Worm (Caenorhabditis elegans) whole organism, young adult: Measurements from ENCODE around the gene str-4.

Experiments used
- B0336.3 ChIP-seq: fragments of 200-800 bp; sonication (Bioruptor generic); IDR thresholded peaks from 2 replicates; pipeline ENCODE4 v1.3.6; 2022; ENCODE audit warnings: missing genetic modification characterization, missing compliant biosample characterization
- C06A6.2 ChIP-seq: fragments of 200-800 bp; sonication (Bioruptor generic); conservative IDR thresholded peaks from 2 replicates; pipeline ENCODE4 v1.3.6; 2022; ENCODE audit warnings: missing genetic modification characterization, missing compliant biosample characterization
- D2030.7 ChIP-seq: fragments of 200-800 bp; sonication (Bioruptor generic); IDR thresholded peaks from 2 replicates; pipeline ENCODE4 v1.3.6; 2022; ENCODE audit warnings: missing genetic modification reagents, missing genetic modification characterization, missing compliant biosample characterization
- F10E7.11 ChIP-seq: sonication (generic microtip); optimal IDR thresholded peaks from 2 replicates; lab custom pipeline; 2017; ENCODE audit warnings: mild to moderate bottlenecking, missing genetic modification characterization, moderate library complexity, missing compliant biosample characterization
- F22D6.2 ChIP-seq: sonication (generic microtip); optimal IDR thresholded peaks from 2 replicates; lab custom pipeline; 2016; ENCODE audit warnings: mild to moderate bottlenecking, missing genetic modification characterization, missing compliant biosample characterization
- Y67H2A.10 ChIP-seq: fragments of 200-800 bp; sonication (Bioruptor generic); conservative IDR thresholded peaks from 2 replicates; pipeline ENCODE4 v1.3.6; 2022; ENCODE audit warnings: missing genetic modification reagents, missing genetic modification characterization, missing compliant biosample characterization
- Y79H2A.3 ChIP-seq: fragments of 200-800 bp; sonication (Bioruptor generic); conservative IDR thresholded peaks from 2 replicates; pipeline ENCODE4 v1.3.6; 2022; ENCODE audit warnings: missing genetic modification reagents, missing genetic modification characterization, missing compliant biosample characterization
- Y95B8A.8 ChIP-seq: fragments of 200-800 bp; sonication (Bioruptor generic); IDR thresholded peaks from 2 replicates; pipeline ENCODE4 v1.3.6; 2022; ENCODE audit warnings: missing genetic modification reagents, missing genetic modification characterization, missing compliant biosample characterization
- aptf-2 ChIP-seq: fragments of 200-800 bp; sonication (Bioruptor generic); conservative IDR thresholded peaks from 2 replicates; pipeline ENCODE4 v1.3.6; 2022; ENCODE audit warnings: missing genetic modification reagents, missing genetic modification characterization, missing compliant biosample characterization
- attf-5 ChIP-seq: fragments of 200-800 bp; sonication (Bioruptor generic); optimal IDR thresholded peaks from 2 replicates; lab custom pipeline; 2018; ENCODE audit warnings: mild to moderate bottlenecking, missing genetic modification characterization, missing compliant biosample characterization
- attf-6 ChIP-seq: fragments of 200-800 bp; sonication (Bioruptor generic); IDR thresholded peaks from 2 replicates; pipeline ENCODE4 v1.3.6; 2022; ENCODE audit warnings: missing genetic modification reagents, missing genetic modification characterization, missing compliant biosample characterization
- bed-2 ChIP-seq: fragments of 200-800 bp; sonication (Bioruptor generic); IDR thresholded peaks from 2 replicates; pipeline ENCODE4 v1.3.6; 2022; ENCODE audit warnings: missing genetic modification reagents, missing genetic modification characterization, missing compliant biosample characterization
- chd-7 ChIP-seq: sonication (generic microtip); optimal IDR thresholded peaks from 2 replicates; lab custom pipeline; 2016; ENCODE audit warnings: mild to moderate bottlenecking, missing genetic modification characterization, moderate library complexity, missing compliant biosample characterization
- him-1 ChIP-seq: sonication (generic microtip); optimal IDR thresholded peaks from 2 replicates; lab custom pipeline; 2016; ENCODE audit warnings: missing genotype, missing genetic modification reagents, missing genetic modification characterization, missing compliant biosample characterization
- let-607 ChIP-seq, 2 experiments: fragments of 200-800 bp in 1 of 2; sonication (Bioruptor generic) in 1 of 2; sonication (generic microtip) in 1 of 2; optimal IDR thresholded peaks; 2 replicates each; lab custom pipeline; 2016 to 2018; ENCODE audit warnings: mild to moderate bottlenecking in 2 of 2, missing compliant biosample characterization in 2 of 2, missing genetic modification characterization in 2 of 2, moderate library complexity in 2 of 2, missing genotype in 1 of 2
- lsl-1 ChIP-seq: fragments of 200-800 bp; sonication (Bioruptor generic); optimal IDR thresholded peaks from 2 replicates; lab custom pipeline; 2018; ENCODE audit warnings: mild to moderate bottlenecking, missing genetic modification characterization, moderate library complexity, missing compliant biosample characterization
- madf-6 ChIP-seq: fragments of 200-800 bp; sonication (Bioruptor generic); IDR thresholded peaks from 2 replicates; pipeline ENCODE4 v1.3.6; 2022; ENCODE audit warnings: missing genetic modification reagents, missing genetic modification characterization, missing compliant biosample characterization
- madf-8 ChIP-seq: fragments of 200-800 bp; sonication (Bioruptor generic); conservative IDR thresholded peaks from 2 replicates; pipeline ENCODE4 v1.3.6; 2022; ENCODE audit warnings: missing genetic modification reagents, missing genetic modification characterization, missing compliant biosample characterization
- mcd-1 ChIP-seq: fragments of 200-800 bp; sonication (Bioruptor generic); IDR thresholded peaks from 2 replicates; pipeline ENCODE4 v1.3.6; 2022; ENCODE audit warnings: missing genetic modification reagents, missing genetic modification characterization, missing compliant biosample characterization
- nfya-2 ChIP-seq: fragments of 200-800 bp; sonication (Bioruptor generic); IDR thresholded peaks from 2 replicates; pipeline ENCODE4 v1.3.6; 2022; ENCODE audit warnings: missing genetic modification reagents, missing genetic modification characterization, missing compliant biosample characterization
- nhr-120 ChIP-seq: fragments of 200-800 bp; sonication (Bioruptor generic); IDR thresholded peaks from 2 replicates; pipeline ENCODE4 v1.3.6; 2022; ENCODE audit warnings: missing genetic modification characterization, missing compliant biosample characterization
- nhr-179 ChIP-seq: sonication (generic microtip); optimal IDR thresholded peaks from 2 replicates; lab custom pipeline; 2016; ENCODE audit warnings: mild to moderate bottlenecking, missing genetic modification characterization, missing compliant biosample characterization
- nhr-80 ChIP-seq: sonication (generic microtip); optimal IDR thresholded peaks from 2 replicates; lab custom pipeline; 2016; ENCODE audit warnings: missing genetic modification characterization, missing compliant biosample characterization
- pbrm-1 ChIP-seq: fragments of 200-800 bp; sonication (Bioruptor generic); IDR thresholded peaks from 2 replicates; pipeline ENCODE4 v1.3.6; 2022; ENCODE audit warnings: missing genetic modification reagents, missing genetic modification characterization, missing compliant biosample characterization
- repo-1 ChIP-seq: sonication (generic microtip); optimal IDR thresholded peaks from 2 replicates; lab custom pipeline; 2017; ENCODE audit warnings: mild to moderate bottlenecking, missing genetic modification characterization, missing compliant biosample characterization
- sptf-2 ChIP-seq: fragments of 200-800 bp; sonication (Bioruptor generic); optimal IDR thresholded peaks from 2 replicates; lab custom pipeline; 2018; ENCODE audit warnings: mild to moderate bottlenecking, missing genetic modification characterization, missing compliant biosample characterization
- unc-130 ChIP-seq: sonication (generic microtip); optimal IDR thresholded peaks from 2 replicates; lab custom pipeline; 2016; ENCODE audit warnings: missing genetic modification reagents, missing genetic modification characterization, missing compliant biosample characterization
- zim-3 ChIP-seq: sonication (generic microtip); optimal IDR thresholded peaks from 2 replicates; lab custom pipeline; 2017; ENCODE audit warnings: mild to moderate bottlenecking, missing genetic modification characterization, moderate library complexity, missing compliant biosample characterization
- ztf-18 ChIP-seq: sonication (generic microtip); optimal IDR thresholded peaks from 2 replicates; lab custom pipeline; 2016; ENCODE audit warnings: missing genotype, mild to moderate bottlenecking, missing genetic modification characterization, missing compliant biosample characterization
- ztf-25 ChIP-seq: fragments of 200-800 bp; sonication (Bioruptor generic); IDR thresholded peaks from 2 replicates; pipeline ENCODE4 v1.3.6; 2022; ENCODE audit warnings: missing genetic modification reagents, missing genetic modification characterization, missing compliant biosample characterization
- ztf-28 ChIP-seq: fragments of 200-800 bp; sonication (Bioruptor generic); IDR thresholded peaks from 2 replicates; pipeline ENCODE4 v1.3.6; 2022; ENCODE audit warnings: missing genetic modification reagents, missing genetic modification characterization, missing compliant biosample characterization
- ztf-3 ChIP-seq: fragments of 200-800 bp; sonication (Bioruptor generic); optimal IDR thresholded peaks from 2 replicates; lab custom pipeline; 2018; ENCODE audit warnings: mild to moderate bottlenecking, missing genetic modification characterization, missing compliant biosample characterization
- ztf-6 ChIP-seq: fragments of 200-800 bp; sonication (Bioruptor generic); IDR thresholded peaks from 2 replicates; pipeline ENCODE4 v1.3.6; 2022; ENCODE audit warnings: missing genetic modification reagents, missing genetic modification characterization, missing compliant biosample characterization

str-4 gene

ce11 chrV:13360254-13360653 lies 20.7 kb upstream of the str-4 start, which contains the start of gene F32H5.4:
F32H5.4 (plus strand) TSS chrV:13360554.
- TF ChIP-seq madf-8 (GFP tag; lab: Robert Waterston, UW): no peak
- TF ChIP-seq ztf-18 (tag; lab: Kevin White, UChicago): no peak
- TF ChIP-seq ztf-3 (GFP tag; lab: Kevin White, UChicago): no peak
- TF ChIP-seq nhr-120 (GFP tag; lab: Robert Waterston, UW): no peak
- TF ChIP-seq him-1 (tag; lab: Kevin White, UChicago): no peak
- no peak for TF ChIP-seq zim-3
- TF ChIP-seq nhr-179 (tag; lab: Kevin White, UChicago): no peak
- TF ChIP-seq madf-6 (GFP tag; lab: Robert Waterston, UW): no peak
- no peak for TF ChIP-seq ztf-25 (GFP tag; lab: Robert Waterston, UW)
- TF ChIP-seq lsl-1 (GFP tag; lab: Kevin White, UChicago): no peak
- TF ChIP-seq sptf-2 (GFP tag; lab: Kevin White, UChicago): no peak
- no peak for TF ChIP-seq mcd-1 (GFP tag; lab: Robert Waterston, UW)
- TF ChIP-seq bed-2 (GFP tag; lab: Robert Waterston, UW): no peak
- TF ChIP-seq let-607 (tag; optimal IDR thresholded peaks at IDR 0.05; lab: Kevin White, UChicago): no peak
- no peak for TF ChIP-seq chd-7
- no peak for TF ChIP-seq nfya-2
- no peak for TF ChIP-seq C06A6.2 (GFP tag; lab: Robert Waterston, UW)

- TF ChIP-seq pbrm-1 (GFP tag; lab: Robert Waterston, UW): no peak
- no peak for TF ChIP-seq aptf-2 (GFP tag; lab: Robert Waterston, UW)
- TF ChIP-seq B0336.3: no peak
- no peak for TF ChIP-seq Y79H2A.3
- TF ChIP-seq F10E7.11 (tag; lab: Kevin White, UChicago): no peak
- no peak for TF ChIP-seq attf-6
- TF ChIP-seq ztf-6 (GFP tag; lab: Robert Waterston, UW): no peak
- no peak for TF ChIP-seq ztf-28 (GFP tag; lab: Robert Waterston, UW)
- TF ChIP-seq Y67H2A.10: no peak
- no peak for TF ChIP-seq let-607 (tag; optimal IDR thresholded peaks at IDR 0.05; lab: Kevin White, UChicago)
- no peak for TF ChIP-seq D2030.7
- TF ChIP-seq F22D6.2 (tag; lab: Kevin White, UChicago): no peak
- TF ChIP-seq attf-5 (GFP tag; lab: Kevin White, UChicago): no peak
- TF ChIP-seq repo-1: no peak
- no peak for TF ChIP-seq madf-8 (GFP tag; lab: Robert Waterston, UW)
- TF ChIP-seq, all 124 proteins: peak for 0
Measured at ce11 chrV:13358823-13359592, 19.5 kb upstream of the str-4 start, which contains the start of gene F32H5.3. F32H5.3 (plus strand) TSS chrV:13359335.

ce11 chrV:13357652-13358281 lies 18.2 kb upstream of the str-4 start, which contains the start of gene F32H5.1:
F32H5.1 (minus strand) TSS chrV:13358037.
- TF ChIP-seq unc-130 (GFP tag; lab: Kevin White, UChicago) (no peak), nhr-80 (tag; lab: Kevin White, UChicago) (peak; percentile 59), Y95B8A.8 (GFP tag; lab: Robert Waterston, UW) (0 out of 2 replicates have a peak, but pooled peaks have one; percentile 29)
